Worm (Caenorhabditis elegans) whole organism, L2 larva: ENCODE data around the gene K12H6.10.

Source experiments
- ama-1 ChIP-seq: fragments of 150-350 bp; optimal IDR thresholded peaks from 2 replicates; lab custom pipeline; 2018; ENCODE audit warnings: inconsistent platforms
- crh-2 ChIP-seq: sonication (generic microtip); optimal IDR thresholded peaks from 2 replicates; lab custom pipeline; 2017; ENCODE audit warnings: missing biosample characterization, missing genetic modification characterization
- ztf-1 ChIP-seq: fragments of 200-800 bp; sonication (Bioruptor generic); conservative IDR thresholded peaks from 2 replicates; pipeline ENCODE4 v1.3.6; 2022; ENCODE audit warnings: missing genetic modification characterization, missing compliant biosample characterization

- no peak for TF ChIP-seq ztf-1
- TF ChIP-seq crh-2 (tag; lab: Kevin White, UChicago), result no peak
- no peak for TF ChIP-seq ama-1 (lab: Kevin White, UChicago)
Measured at ce11 chrII:2866541-2867124, 44.0 kb downstream of the K12H6.10 start, which contains the start of the genes Y110A2AL.9 and Y110A2AL.3.
